Worm (Caenorhabditis elegans): ENCODE data around the gene str-165.

- no peak for TF ChIP-seq T07F8.4 (tag; optimal IDR thresholded peaks at IDR 0.05)
- no peak for TF ChIP-seq ztf-28 (GFP tag; IDR thresholded peaks at IDR 0.05)
- TF ChIP-seq F49E8.2 (tag; optimal IDR thresholded peaks at IDR 0.05; ENCODE audit: insufficient read depth) = no peak
- TF ChIP-seq unc-62 (GFP tag; optimal IDR thresholded peaks at IDR 0.05) = no peak
- TF ChIP-seq pha-4 (tag; optimal IDR thresholded peaks at IDR 0.05) = no peak
- no peak for TF ChIP-seq cebp-2 (GFP tag; IDR thresholded peaks at IDR 0.05)
- TF ChIP-seq mxl-1 (tag; optimal IDR thresholded peaks at IDR 0.05) = no peak
- TF ChIP-seq nfya-1 (tag; optimal IDR thresholded peaks at IDR 0.05; ENCODE audit: borderline replicate concordance, insufficient read depth) = no peak
- no peak for TF ChIP-seq lsl-1 (GFP tag; optimal IDR thresholded peaks at IDR 0.05)
- no peak for TF ChIP-seq dpl-1 (GFP tag; optimal IDR thresholded peaks at IDR 0.05)
- TF ChIP-seq nhr-90 (tag; optimal IDR thresholded peaks at IDR 0.05) = no peak
- no peak for TF ChIP-seq ccch-3 (GFP tag; optimal IDR thresholded peaks at IDR 0.05)
- no peak for TF ChIP-seq him-1 (tag; optimal IDR thresholded peaks at IDR 0.05)
- TF ChIP-seq B0261.1 (tag; optimal IDR thresholded peaks at IDR 0.05) = no peak
Measured at ce11 chrV:13854306-13854705, 23.4 kb downstream of the str-165 start, which contains the start of gene ttr-21.
